Worm (Caenorhabditis elegans) whole organism, young adult: ENCODE measurements around the gene F20D6.8.

ENCODE experiments used
- B0336.3 ChIP-seq: fragments of 200-800 bp; sonication (Bioruptor generic); IDR thresholded peaks from 2 replicates; pipeline ENCODE4 v1.3.6; 2022; ENCODE audit warnings: missing genetic modification characterization, missing compliant biosample characterization
- C06A6.2 ChIP-seq: fragments of 200-800 bp; sonication (Bioruptor generic); conservative IDR thresholded peaks from 2 replicates; pipeline ENCODE4 v1.3.6; 2022; ENCODE audit warnings: missing genetic modification characterization, missing compliant biosample characterization
- F39B2.1 ChIP-seq: fragments of 200-800 bp; sonication (Bioruptor generic); IDR thresholded peaks from 2 replicates; pipeline ENCODE4 v1.3.6; 2022; ENCODE audit warnings: missing genetic modification reagents, missing genetic modification characterization, missing compliant biosample characterization
- F57C9.4 ChIP-seq: sonication (generic microtip); optimal IDR thresholded peaks from 2 replicates; lab custom pipeline; 2017; ENCODE audit warnings: mild to moderate bottlenecking, missing genetic modification characterization, missing compliant biosample characterization
- T07F8.4 ChIP-seq: sonication (generic microtip); optimal IDR thresholded peaks from 2 replicates; lab custom pipeline; 2016; ENCODE audit warnings: mild to moderate bottlenecking, missing genetic modification characterization, moderate library complexity, missing compliant biosample characterization
- Y53F4B.3 ChIP-seq: fragments of 200-800 bp; sonication (Bioruptor generic); IDR thresholded peaks from 2 replicates; pipeline ENCODE4 v1.3.6; 2022; ENCODE audit warnings: missing genetic modification reagents, missing genetic modification characterization, missing compliant biosample characterization
- Y53G8AR.9 ChIP-seq: fragments of 200-800 bp; sonication (Bioruptor generic); conservative IDR thresholded peaks from 2 replicates; pipeline ENCODE4 v1.3.6; 2022; ENCODE audit warnings: missing genetic modification reagents, missing genetic modification characterization, missing compliant biosample characterization
- Y56A3A.18 ChIP-seq: fragments of 200-800 bp; sonication (Bioruptor generic); IDR thresholded peaks from 2 replicates; pipeline ENCODE4 v1.3.6; 2022; ENCODE audit warnings: missing genetic modification reagents, missing genetic modification characterization, missing compliant biosample characterization
- Y67H2A.10 ChIP-seq: fragments of 200-800 bp; sonication (Bioruptor generic); conservative IDR thresholded peaks from 2 replicates; pipeline ENCODE4 v1.3.6; 2022; ENCODE audit warnings: missing genetic modification reagents, missing genetic modification characterization, missing compliant biosample characterization
- aptf-3 ChIP-seq: fragments of 200-800 bp; sonication (Bioruptor generic); IDR thresholded peaks from 2 replicates; pipeline ENCODE4 v1.3.6; 2022; ENCODE audit warnings: missing genetic modification characterization, missing compliant biosample characterization
- bed-1 ChIP-seq: fragments of 200-800 bp; sonication (Bioruptor generic); IDR thresholded peaks from 2 replicates; pipeline ENCODE4 v1.3.6; 2022; ENCODE audit warnings: missing genetic modification reagents, missing genetic modification characterization, missing compliant biosample characterization
- bed-2 ChIP-seq: fragments of 200-800 bp; sonication (Bioruptor generic); IDR thresholded peaks from 2 replicates; pipeline ENCODE4 v1.3.6; 2022; ENCODE audit warnings: missing genetic modification reagents, missing genetic modification characterization, missing compliant biosample characterization
- ceh-40 ChIP-seq: fragments of 200-800 bp; sonication (Bioruptor generic); IDR thresholded peaks from 2 replicates; pipeline ENCODE4 v1.3.6; 2022; ENCODE audit warnings: missing genetic modification characterization, missing compliant biosample characterization
- chd-7 ChIP-seq: sonication (generic microtip); optimal IDR thresholded peaks from 2 replicates; lab custom pipeline; 2016; ENCODE audit warnings: mild to moderate bottlenecking, missing genetic modification characterization, moderate library complexity, missing compliant biosample characterization
- die-1 ChIP-seq: sonication (generic microtip); optimal IDR thresholded peaks from 2 replicates; lab custom pipeline; 2016; ENCODE audit warnings: missing genotype, mild to moderate bottlenecking, missing genetic modification characterization, missing compliant biosample characterization
- efl-1 ChIP-seq: fragments of 150-350 bp; optimal IDR thresholded peaks from 2 replicates; lab custom pipeline; 2014; ENCODE audit warnings: missing biosample characterization, missing genetic modification reagents, missing genetic modification characterization
- ekl-4 ChIP-seq: fragments of 200-800 bp; sonication (Bioruptor generic); IDR thresholded peaks from 2 replicates; pipeline ENCODE4 v1.3.6; 2022; ENCODE audit warnings: missing genetic modification reagents, missing genetic modification characterization, missing compliant biosample characterization
- hlh-12 ChIP-seq: sonication (generic microtip); optimal IDR thresholded peaks from 2 replicates; lab custom pipeline; 2016; ENCODE audit warnings: missing genetic modification characterization, missing compliant biosample characterization
- hmg-1.2 ChIP-seq: fragments of 200-800 bp; sonication (Bioruptor generic); IDR thresholded peaks from 2 replicates; pipeline ENCODE4 v1.3.6; 2022; ENCODE audit warnings: missing genetic modification reagents, missing genetic modification characterization, missing compliant biosample characterization
- let-526 ChIP-seq: fragments of 200-800 bp; sonication (Bioruptor generic); IDR thresholded peaks from 2 replicates; pipeline ENCODE4 v1.3.6; 2022; ENCODE audit warnings: missing genetic modification reagents, missing genetic modification characterization, missing compliant biosample characterization
- let-607 ChIP-seq, 2 experiments: fragments of 200-800 bp in 1 of 2; sonication (Bioruptor generic) in 1 of 2; sonication (generic microtip) in 1 of 2; optimal IDR thresholded peaks; 2 replicates each; lab custom pipeline; 2016 to 2018; ENCODE audit warnings: mild to moderate bottlenecking in 2 of 2, missing compliant biosample characterization in 2 of 2, missing genetic modification characterization in 2 of 2, moderate library complexity in 2 of 2, missing genotype in 1 of 2
- lin-35 ChIP-seq, 3 experiments: fragments of 150-350 bp in 2 of 3; sonication (generic microtip) in 1 of 3; optimal IDR thresholded peaks; 2 replicates each; lab custom pipeline; 2014 to 2018; ENCODE audit warnings: missing biosample characterization in 3 of 3, missing genetic modification characterization in 3 of 3, missing genetic modification reagents in 3 of 3
- lsl-1 ChIP-seq: fragments of 200-800 bp; sonication (Bioruptor generic); optimal IDR thresholded peaks from 2 replicates; lab custom pipeline; 2018; ENCODE audit warnings: mild to moderate bottlenecking, missing genetic modification characterization, moderate library complexity, missing compliant biosample characterization
- madf-10 ChIP-seq: sonication (generic microtip); optimal IDR thresholded peaks from 2 replicates; lab custom pipeline; 2016; ENCODE audit warnings: mild to moderate bottlenecking, missing genetic modification characterization, missing compliant biosample characterization
- mes-4 ChIP-seq: sonication (generic microtip); optimal IDR thresholded peaks from 2 replicates; lab custom pipeline; 2016; ENCODE audit warnings: missing genotype, missing genetic modification characterization, missing compliant biosample characterization
- mxl-1 ChIP-seq: sonication (generic microtip); optimal IDR thresholded peaks from 2 replicates; lab custom pipeline; 2016; ENCODE audit warnings: missing genetic modification characterization, missing compliant biosample characterization
- nfya-1 ChIP-seq: sonication (generic microtip); optimal IDR thresholded peaks from 2 replicates; lab custom pipeline; 2017; ENCODE audit warnings: antibody characterized with exemption, missing compliant biosample characterization, missing genetic modification characterization, borderline replicate concordance; ENCODE audit not compliant: insufficient read depth
- nhr-80 ChIP-seq: sonication (generic microtip); optimal IDR thresholded peaks from 2 replicates; lab custom pipeline; 2016; ENCODE audit warnings: missing genetic modification characterization, missing compliant biosample characterization
- rec-8 ChIP-seq, 2 experiments: sonication (generic microtip); optimal IDR thresholded peaks; 2 replicates each; lab custom pipeline; 2016; ENCODE audit warnings: mild to moderate bottlenecking in 2 of 2, missing genetic modification characterization in 2 of 2, missing genetic modification reagents in 2 of 2, missing genotype in 2 of 2, missing biosample characterization in 1 of 2, missing compliant biosample characterization in 1 of 2, moderate library complexity in 1 of 2
- repo-1 ChIP-seq: sonication (generic microtip); optimal IDR thresholded peaks from 2 replicates; lab custom pipeline; 2017; ENCODE audit warnings: mild to moderate bottlenecking, missing genetic modification characterization, missing compliant biosample characterization
- snpc-1.1 ChIP-seq: sonication (generic microtip); optimal IDR thresholded peaks from 2 replicates; lab custom pipeline; 2017; ENCODE audit warnings: missing genetic modification characterization, mild to moderate bottlenecking, missing compliant biosample characterization, antibody characterized with exemption, moderate library complexity, missing genotype, missing genetic modification reagents; ENCODE audit not compliant: insufficient read depth
- snpc-3.4 ChIP-seq: sonication (generic microtip); optimal IDR thresholded peaks from 2 replicates; lab custom pipeline; 2017; ENCODE audit warnings: missing genetic modification characterization, mild to moderate bottlenecking, missing compliant biosample characterization, antibody characterized with exemption, moderate library complexity, missing genotype, missing genetic modification reagents
- snpc-4 ChIP-seq, 5 experiments: fragments of 150-350 bp in 1 of 5; sonication (generic microtip) in 4 of 5; optimal IDR thresholded peaks; 2 replicates each; lab custom pipeline; 2014 to 2018; ENCODE audit warnings: missing genetic modification characterization in 5 of 5, missing biosample characterization in 3 of 5, antibody characterized with exemption in 2 of 5, mild to moderate bottlenecking in 2 of 5, missing compliant biosample characterization in 2 of 5, missing genotype in 2 of 5, moderate library complexity in 2 of 5, missing genetic modification reagents in 1 of 5
- tbp1 ChIP-seq: fragments of 200-800 bp; sonication (Bioruptor generic); optimal IDR thresholded peaks from 2 replicates; lab custom pipeline; 2018; ENCODE audit warnings: mild to moderate bottlenecking, missing genetic modification characterization, missing compliant biosample characterization
- ztf-25 ChIP-seq: fragments of 200-800 bp; sonication (Bioruptor generic); IDR thresholded peaks from 2 replicates; pipeline ENCODE4 v1.3.6; 2022; ENCODE audit warnings: missing genetic modification reagents, missing genetic modification characterization, missing compliant biosample characterization

F20D6.8 gene

ce11 chrV:8206931-8207330 lies 38.9 kb upstream of the F20D6.8 start, which contains the start of gene timp-1:
TSS of gene timp-1 (plus strand) at chrV:8207235.
- TF ChIP-seq B0336.3 (GFP tag; lab: Robert Waterston, UW) (no peak), Y53G8AR.9 (no peak), tbp1 (GFP tag; lab: Kevin White, UChicago) (no peak), T07F8.4 (tag; lab: Kevin White, UChicago) (no peak), snpc-1.1 (tag; lab: Kevin White, UChicago) (no peak), Y67H2A.10 (GFP tag; lab: Robert Waterston, UW) (no peak), snpc-3.4 (tag; lab: Kevin White, UChicago) (no peak), ekl-4 (GFP tag; lab: Robert Waterston, UW) (no peak), madf-10 (tag; lab: Kevin White, UChicago) (no peak), nhr-80 (no peak)

- TF ChIP-seq let-526 = no peak
- TF ChIP-seq hmg-1.2 (GFP tag; lab: Robert Waterston, UW) = peak; percentile 30; the same call in 1 of the 2 replicates
These were observed 35.1 kb upstream of the F20D6.8 start, which contains the start of gene cest-17 for ce11 chrV:8203085-8203643. TSS of gene cest-17 (plus strand) at chrV:8203332.

DNA sequence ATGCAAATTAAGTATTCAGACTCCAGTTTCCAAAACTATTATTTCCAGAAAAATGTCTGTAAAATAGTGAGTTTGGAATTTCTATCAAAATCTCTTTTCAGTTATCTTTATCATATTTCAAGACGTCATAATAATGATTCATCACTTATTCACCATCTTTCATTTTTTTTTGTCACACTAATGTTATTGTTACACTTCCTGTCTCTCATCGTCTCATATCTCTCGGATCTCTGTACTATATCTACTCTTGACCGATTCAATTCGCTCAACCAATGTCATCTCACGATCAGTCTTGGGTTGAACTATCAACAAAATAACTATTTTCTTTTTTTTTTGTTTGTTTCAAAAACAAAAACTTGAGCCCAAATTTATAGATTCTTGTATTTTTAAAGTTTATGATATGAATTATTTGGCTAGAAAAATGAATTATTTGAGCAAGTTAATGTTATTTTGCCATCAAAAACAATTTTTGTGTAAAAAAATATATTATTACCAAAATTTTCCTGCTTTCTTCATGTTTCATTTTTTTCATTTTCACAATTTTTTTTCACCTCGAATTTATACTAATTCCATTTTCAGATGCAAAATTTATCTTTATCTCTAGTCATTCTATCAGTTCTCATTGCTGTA lies 33.3 kb upstream of the F20D6.8 start, which contains the start of gene cri-2:
Gene cri-2, plus strand, starts transcription at position 580 of the 630 bp plus-strand sequence.
- peak; percentile 18; the same call in 1 of the 2 replicates for TF ChIP-seq hmg-1.2 (GFP tag; lab: Robert Waterston, UW)
- no peak for TF ChIP-seq efl-1 (GFP tag; lab: Kevin White, UChicago)
- TF ChIP-seq rec-8 (tag; optimal IDR thresholded peaks at IDR 0.05; lab: Kevin White, UChicago) = no peak

DNA sequence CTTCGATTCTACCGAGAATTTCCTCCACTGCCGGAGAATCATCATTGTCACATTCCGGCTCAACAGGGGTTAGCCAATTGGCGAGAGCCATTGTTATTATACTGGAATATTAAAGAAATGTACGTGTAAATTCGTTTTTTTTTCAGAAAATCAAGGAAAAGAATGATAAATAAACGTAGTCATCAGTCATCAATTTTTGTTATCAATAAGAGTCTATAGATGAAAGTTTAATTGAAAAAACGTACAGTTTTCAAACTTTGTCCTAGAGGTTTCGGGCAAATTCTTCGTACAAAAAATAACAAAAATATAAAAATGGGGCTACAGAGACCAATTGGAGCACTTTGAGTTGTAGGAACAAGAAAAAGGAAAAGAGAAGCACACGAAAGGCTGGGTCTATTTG lies 30.9 kb upstream of the F20D6.8 start, which contains the start of gene F20D6.11:
Gene F20D6.11, minus strand, starts transcription at position 101 of the 400 bp plus-strand sequence.
- TF ChIP-seq let-607 (tag; optimal IDR thresholded peaks at IDR 0.05; lab: Kevin White, UChicago) = no peak
- no peak for TF ChIP-seq mes-4 (tag; lab: Kevin White, UChicago)
- TF ChIP-seq T07F8.4 (tag; lab: Kevin White, UChicago) = no peak
- no peak for TF ChIP-seq ztf-25 (GFP tag; lab: Robert Waterston, UW)
- no peak for TF ChIP-seq lsl-1 (GFP tag; lab: Kevin White, UChicago)
- TF ChIP-seq C06A6.2 = no peak
- TF ChIP-seq bed-1 (GFP tag; lab: Robert Waterston, UW) = no peak
- no peak for TF ChIP-seq Y53F4B.3 (GFP tag; lab: Robert Waterston, UW)
- no peak for TF ChIP-seq hlh-12
- no peak for TF ChIP-seq hmg-1.2 (GFP tag; lab: Robert Waterston, UW)
- TF ChIP-seq lin-35 (GFP tag; optimal IDR thresholded peaks at IDR 0.05; lab: Kevin White, UChicago) = no peak
- TF ChIP-seq ceh-40 = no peak
- TF ChIP-seq Y56A3A.18 (GFP tag; lab: Robert Waterston, UW) = no peak
- TF ChIP-seq F39B2.1 (GFP tag; lab: Robert Waterston, UW) = no peak
- TF ChIP-seq nfya-1 (tag; lab: Kevin White, UChicago) = no peak

ce11 chrV:8196993-8197392 lies 28.9 kb upstream of the F20D6.8 start:
- no peak for TF ChIP-seq repo-1 (tag; lab: Kevin White, UChicago)
- TF ChIP-seq aptf-3 (GFP tag; lab: Robert Waterston, UW) = no peak
- TF ChIP-seq let-607 (tag; optimal IDR thresholded peaks at IDR 0.05; lab: Kevin White, UChicago) = no peak
- TF ChIP-seq chd-7 (tag; lab: Kevin White, UChicago) = no peak
- no peak for TF ChIP-seq bed-2
- no peak for TF ChIP-seq F57C9.4 (tag; lab: Kevin White, UChicago)
- TF ChIP-seq snpc-4 (GFP tag; optimal IDR thresholded peaks at IDR 0.05; lab: Kevin White, UChicago) = no peak
- no peak for TF ChIP-seq snpc-4 (tag; optimal IDR thresholded peaks at IDR 0.05; lab: Kevin White, UChicago)
- TF ChIP-seq mxl-1 = no peak
- no peak for TF ChIP-seq die-1 (tag; lab: Kevin White, UChicago)
